Worm (Caenorhabditis elegans): ENCODE measurements around the gene ceh-18.

The ceh-18 gene

ce11 chrX:3875714-3876113 is 18.1 kb upstream of the ceh-18 start:
- TF ChIP-seq nhr-28 (tag; optimal IDR thresholded peaks at IDR 0.05) (no peak), fkh-10 (GFP tag; optimal IDR thresholded peaks at IDR 0.05) (peak; percentile 15)

ce11 chrX:3873445-3873844 is 15.8 kb upstream of the ceh-18 start, which contains the start of gene lim-4:
Gene lim-4, minus strand, starts transcription at chrX:3873545.
- TF ChIP-seq mdl-1 (tag; optimal IDR thresholded peaks at IDR 0.05) (no peak), pqm-1 (tag; optimal IDR thresholded peaks at IDR 0.05) (no peak), lin-39 (tag; optimal IDR thresholded peaks at IDR 0.05) (no peak), nfya-1 (tag; optimal IDR thresholded peaks at IDR 0.05; ENCODE audit: insufficient read depth) (peak; percentile 67), sea-2 (GFP tag; optimal IDR thresholded peaks at IDR 0.05) (no peak)

- TF ChIP-seq mml-1 (tag; optimal IDR thresholded peaks at IDR 0.05), result no peak
- peak; percentile 51 for TF ChIP-seq fkh-10 (GFP tag; optimal IDR thresholded peaks at IDR 0.05)
These were observed 14.1 kb upstream of the ceh-18 start for ce11 chrX:3871578-3872234.

DNA sequence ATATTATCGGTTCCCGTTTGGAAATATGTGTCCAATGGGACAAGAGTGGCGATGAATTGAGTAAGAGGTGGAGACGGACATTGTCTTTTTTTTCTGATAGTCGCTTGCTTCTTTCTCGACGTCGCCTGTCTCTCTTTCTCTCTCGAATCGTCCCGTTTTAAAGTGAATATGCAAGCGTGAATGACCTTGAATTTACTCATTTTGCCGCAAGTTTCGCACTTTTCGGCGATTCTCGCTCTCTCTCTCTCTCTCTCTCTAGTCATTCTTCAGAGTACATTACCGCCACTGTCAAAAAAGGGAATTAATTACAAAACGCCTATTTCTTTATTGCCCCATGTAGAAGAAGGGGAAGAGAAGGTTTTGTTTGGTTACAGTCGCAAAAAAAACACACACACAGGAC is 10.2 kb upstream of the ceh-18 start:
- TF ChIP-seq nhr-28 (tag; optimal IDR thresholded peaks at IDR 0.05), result no peak
- peak; percentile 92 for TF ChIP-seq nhr-25 (tag; optimal IDR thresholded peaks at IDR 0.05)

DNA sequence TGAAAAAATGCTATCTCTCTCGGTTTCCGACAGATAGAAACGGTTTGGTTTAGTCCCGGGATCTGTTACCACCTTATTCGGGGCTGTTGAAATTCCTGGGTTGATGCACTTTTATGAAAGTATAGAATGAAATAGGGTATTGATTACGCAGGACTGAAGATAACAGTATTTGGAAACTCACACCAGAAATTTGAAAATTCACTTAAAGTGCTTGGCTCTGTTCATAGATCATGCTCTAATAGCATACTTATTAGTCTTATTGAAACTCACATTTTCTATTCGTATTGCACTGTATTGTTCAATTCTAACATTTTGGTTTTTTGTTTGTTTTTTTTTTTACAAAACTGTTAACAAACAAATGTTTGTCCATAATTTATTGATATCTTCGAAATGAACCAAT is 8.6 kb upstream of the ceh-18 start:
- no peak for TF ChIP-seq elt-3 (tag; optimal IDR thresholded peaks at IDR 0.05)
- TF ChIP-seq eor-1 (tag; optimal IDR thresholded peaks at IDR 0.05), result no peak
- TF ChIP-seq ama-1 (optimal IDR thresholded peaks at IDR 0.05), result no peak
- no peak for TF ChIP-seq nhr-28 (tag; optimal IDR thresholded peaks at IDR 0.05)

DNA sequence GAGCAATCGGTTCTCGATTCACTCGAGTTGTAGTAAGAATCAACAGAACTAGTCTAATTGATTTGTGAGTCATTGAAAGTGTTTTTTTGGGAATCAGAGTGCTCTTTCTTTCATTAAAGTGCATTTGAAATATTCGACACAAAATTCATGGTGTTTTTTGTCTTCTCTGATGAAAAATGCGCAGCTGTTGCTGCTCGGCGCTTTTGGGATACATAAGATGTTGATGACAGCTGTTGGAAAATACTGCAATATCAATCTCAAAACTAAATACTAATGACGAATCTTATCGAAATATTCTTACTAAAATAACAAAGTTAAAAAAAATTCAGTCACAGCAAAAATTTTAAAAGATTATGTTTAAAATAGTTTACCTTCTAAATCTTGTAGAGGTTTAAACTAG is 3.7 kb upstream of the ceh-18 start:
- TF ChIP-seq ceh-16 (tag; optimal IDR thresholded peaks at IDR 0.05) (no peak), eor-1 (tag; optimal IDR thresholded peaks at IDR 0.05) (no peak), hmg-11 (tag; optimal IDR thresholded peaks at IDR 0.05) (no peak), ZK546.5 (tag; optimal IDR thresholded peaks at IDR 0.05) (no peak), pha-4 (tag; optimal IDR thresholded peaks at IDR 0.05) (no peak), jun-1 (tag; optimal IDR thresholded peaks at IDR 0.05) (no peak), sea-2 (GFP tag; optimal IDR thresholded peaks at IDR 0.05) (no peak)

- TF ChIP-seq lin-15B (tag; optimal IDR thresholded peaks at IDR 0.05) (no peak), fos-1 (tag; optimal IDR thresholded peaks at IDR 0.05) (no peak), daf-12 (tag; optimal IDR thresholded peaks at IDR 0.05) (no peak), nhr-43 (tag; optimal IDR thresholded peaks at IDR 0.05; ENCODE audit: poor library complexity, severe bottlenecking) (no peak), pqm-1 (tag; optimal IDR thresholded peaks at IDR 0.05) (no peak), egl-27 (tag; optimal IDR thresholded peaks at IDR 0.05) (no peak), jun-1 (tag; optimal IDR thresholded peaks at IDR 0.05) (no peak), lin-39 (tag; optimal IDR thresholded peaks at IDR 0.05) (no peak), hmg-11 (tag; optimal IDR thresholded peaks at IDR 0.05) (no peak), R02D3.7 (tag; optimal IDR thresholded peaks at IDR 0.05) (no peak), ceh-16 (tag; optimal IDR thresholded peaks at IDR 0.05) (no peak), tbx-2 (tag; optimal IDR thresholded peaks at IDR 0.05) (no peak), fkh-2 (tag; optimal IDR thresholded peaks at IDR 0.05) (no peak)
These were observed 1.9 kb upstream of the ceh-18 start for ce11 chrX:3859449-3859848.

- TF ChIP-seq elt-2 (tag; optimal IDR thresholded peaks at IDR 0.05) (peak; percentile 56), pha-4 (tag; optimal IDR thresholded peaks at IDR 0.05) (peak; percentile 5), ZK546.5 (tag; optimal IDR thresholded peaks at IDR 0.05) (no peak)
These were observed 758 bp upstream of the ceh-18 start for ce11 chrX:3858355-3858754.

All from whole organism, L3 larva.